Fruit fly (Drosophila melanogaster) whole organism, embryonic: ENCODE results near the gene CG32483.

Experiments
- Adf1 ChIP-seq: fragments of 200-800 bp; sonication (Bioruptor generic); IDR thresholded peaks from 2 replicates; pipeline ENCODE4 v1.3.6; 2022; ENCODE audit warnings: missing biosample characterization, missing genetic modification characterization
- CG1024 ChIP-seq: fragments of 200-800 bp; sonication (Bioruptor generic); IDR thresholded peaks from 2 replicates; pipeline ENCODE4 v1.3.6; 2022; ENCODE audit warnings: missing biosample characterization, missing genetic modification characterization
- CG10366 ChIP-seq: fragments of 200-800 bp; sonication (Bioruptor generic); IDR thresholded peaks from 2 replicates; pipeline ENCODE4 v1.3.6; 2022; ENCODE audit warnings: missing biosample characterization, missing genetic modification characterization
- CG15514 ChIP-seq: fragments of 200-800 bp; sonication (Bioruptor generic); optimal IDR thresholded peaks from 3 replicates; lab custom pipeline; 2017; ENCODE audit warnings: missing biosample characterization, missing genetic modification characterization, mild to moderate bottlenecking, moderate library complexity, missing genetic modification reagents
- CG17612 ChIP-seq: fragments of 200-800 bp; sonication (Bioruptor generic); IDR thresholded peaks from 2 replicates; pipeline ENCODE4 v1.3.6; 2022; ENCODE audit warnings: missing biosample characterization, missing genetic modification characterization
- CG18764 ChIP-seq: fragments of 200-800 bp; sonication (Bioruptor generic); optimal IDR thresholded peaks from 3 replicates; lab custom pipeline; 2016; ENCODE audit warnings: missing biosample characterization, missing genetic modification characterization
- CG2199 ChIP-seq: fragments of 200-800 bp; sonication (Bioruptor generic); IDR thresholded peaks from 3 replicates; pipeline ENCODE4 v1.3.6; 2022; ENCODE audit warnings: missing biosample characterization, missing genetic modification characterization
- CG2678 ChIP-seq: fragments of 200-800 bp; sonication (Bioruptor generic); optimal IDR thresholded peaks from 3 replicates; lab custom pipeline; 2019; ENCODE audit warnings: missing biosample characterization, mild to moderate bottlenecking, missing genetic modification characterization, moderate library complexity
- CG30431 ChIP-seq: fragments of 200-800 bp; sonication (Bioruptor generic); optimal IDR thresholded peaks from 2 replicates; lab custom pipeline; 2017; ENCODE audit warnings: missing biosample characterization, missing genetic modification characterization
- CG3065 ChIP-seq: fragments of 200-800 bp; sonication (Bioruptor generic); optimal IDR thresholded peaks from 2 replicates; lab custom pipeline; 2016; ENCODE audit warnings: missing biosample characterization, missing genetic modification characterization
- CG3407 ChIP-seq: fragments of 200-800 bp; sonication (Bioruptor generic); optimal IDR thresholded peaks from 2 replicates; lab custom pipeline; 2018; ENCODE audit warnings: missing biosample characterization, mild to moderate bottlenecking, missing genetic modification characterization
- CG4617 ChIP-seq: fragments of 200-800 bp; sonication (Bioruptor generic); optimal IDR thresholded peaks from 3 replicates; lab custom pipeline; 2016; ENCODE audit warnings: missing biosample characterization, missing genetic modification characterization, borderline replicate concordance
- CG6765 ChIP-seq: fragments of 200-800 bp; sonication (Bioruptor generic); optimal IDR thresholded peaks from 3 replicates; lab custom pipeline; 2017; ENCODE audit warnings: missing biosample characterization, mild to moderate bottlenecking, missing genetic modification characterization
- CG8765 ChIP-seq: fragments of 200-800 bp; sonication (Bioruptor generic); IDR thresholded peaks from 2 replicates; pipeline ENCODE4 v1.3.6; 2022; ENCODE audit warnings: missing biosample characterization, missing genetic modification characterization
- CG9876 ChIP-seq: fragments of 200-800 bp; sonication (Bioruptor generic); optimal IDR thresholded peaks from 2 replicates; lab custom pipeline; 2016; ENCODE audit warnings: missing biosample characterization, missing genetic modification characterization
- Dp ChIP-seq: fragments of 200-800 bp; sonication (Bioruptor generic); optimal IDR thresholded peaks from 2 replicates; lab custom pipeline; 2018; ENCODE audit warnings: missing biosample characterization, mild to moderate bottlenecking, missing genetic modification characterization, moderate library complexity
- E2f1 ChIP-seq: fragments of 200-800 bp; sonication (Bioruptor generic); IDR thresholded peaks from 2 replicates; pipeline ENCODE4 v1.3.6; 2022; ENCODE audit warnings: missing biosample characterization, missing genetic modification characterization
- H2.0 ChIP-seq: fragments of 200-800 bp; sonication (Bioruptor generic); IDR thresholded peaks from 2 replicates; pipeline ENCODE4 v1.3.6; 2022; ENCODE audit warnings: missing biosample characterization, missing genetic modification characterization
- Lhr ChIP-seq: fragments of 200-800 bp; sonication (Bioruptor generic); optimal IDR thresholded peaks from 3 replicates; lab custom pipeline; 2017; ENCODE audit warnings: mild to moderate bottlenecking, missing biosample characterization, missing genetic modification reagents, missing genetic modification characterization
- MBD-R2 ChIP-seq: fragments of 200-800 bp; sonication (Bioruptor generic); IDR thresholded peaks from 2 replicates; pipeline ENCODE4 v1.3.6; 2022; ENCODE audit warnings: missing biosample characterization, missing genetic modification characterization
- MESR4 ChIP-seq: fragments of 200-800 bp; sonication (Bioruptor generic); optimal IDR thresholded peaks from 2 replicates; lab custom pipeline; 2018; ENCODE audit warnings: missing biosample characterization, mild to moderate bottlenecking, missing genetic modification characterization, moderate library complexity
- Med ChIP-seq: fragments of 200-800 bp; sonication (Bioruptor generic); peaks from one replicate; lab custom pipeline; 2016; ENCODE audit warnings: missing biosample characterization, missing genetic modification characterization, mild to moderate bottlenecking, inconsistent platforms, moderate library complexity
- Oli ChIP-seq: fragments of 200-800 bp; sonication (Bioruptor generic); optimal IDR thresholded peaks from 2 replicates; lab custom pipeline; 2018; ENCODE audit warnings: missing biosample characterization, mild to moderate bottlenecking, missing genetic modification characterization, moderate library complexity
- Scr ChIP-seq: fragments of 200-800 bp; sonication (Bioruptor generic); IDR thresholded peaks from 2 replicates; pipeline ENCODE4 v1.3.6; 2022; ENCODE audit warnings: missing biosample characterization, missing genetic modification characterization; ENCODE audit not compliant: partially characterized antibody
- Sox102F ChIP-seq: fragments of 200-800 bp; sonication (Bioruptor generic); optimal IDR thresholded peaks from 2 replicates; lab custom pipeline; 2018; ENCODE audit warnings: missing biosample characterization, mild to moderate bottlenecking, missing genetic modification characterization, moderate library complexity
- Sry-β ChIP-seq: fragments of 200-800 bp; sonication (Bioruptor generic); optimal IDR thresholded peaks from 2 replicates; lab custom pipeline; 2018; ENCODE audit warnings: missing biosample characterization, mild to moderate bottlenecking, missing genetic modification characterization, moderate library complexity
- Xbp1 ChIP-seq: fragments of 200-800 bp; sonication (Bioruptor generic); optimal IDR thresholded peaks from 3 replicates; lab custom pipeline; 2016; ENCODE audit warnings: missing biosample characterization, mild to moderate bottlenecking, missing genetic modification characterization
- aop ChIP-seq: fragments of 200-800 bp; sonication (Bioruptor generic); IDR thresholded peaks from 2 replicates; pipeline ENCODE4 v1.3.6; 2022; ENCODE audit warnings: missing biosample characterization, missing genetic modification characterization
- bcd ChIP-seq: fragments of 200-800 bp; sonication (Bioruptor generic); optimal IDR thresholded peaks from 2 replicates; lab custom pipeline; 2017; ENCODE audit warnings: missing biosample characterization, mild to moderate bottlenecking, missing genetic modification characterization
- cad ChIP-seq: fragments of >200 bp; optimal IDR thresholded peaks from 2 replicates; lab custom pipeline; 2017; ENCODE audit warnings: missing biosample characterization, missing genetic modification characterization
- crc ChIP-seq: fragments of 200-800 bp; sonication (Bioruptor generic); optimal IDR thresholded peaks from 2 replicates; lab custom pipeline; 2016; ENCODE audit warnings: missing biosample characterization, missing genetic modification characterization
- crol ChIP-seq: fragments of 200-800 bp; sonication (Bioruptor generic); IDR thresholded peaks from 2 replicates; pipeline ENCODE4 v1.3.6; 2022; ENCODE audit warnings: missing biosample characterization, missing genetic modification characterization
- dimm ChIP-seq: fragments of 200-800 bp; sonication (Bioruptor generic); IDR thresholded peaks from 2 replicates; pipeline ENCODE4 v1.3.6; 2022; ENCODE audit warnings: missing biosample characterization, missing genetic modification characterization
- gsb ChIP-seq: fragments of 200-800 bp; sonication (Bioruptor generic); IDR thresholded peaks from 2 replicates; pipeline ENCODE4 v1.3.6; 2022; ENCODE audit warnings: missing biosample characterization, missing genetic modification characterization
- hkb ChIP-seq, 2 experiments: fragments of 200-800 bp in 1 of 2; fragments of >200 bp in 1 of 2; sonication (Bioruptor generic) in 1 of 2; IDR thresholded peaks in 1 of 2; optimal IDR thresholded peaks in 1 of 2; 2 replicates each; pipeline versions ENCODE4 v1.3.6 to Lab custom; 2017 to 2022; ENCODE audit warnings: missing biosample characterization in 1 of 2, missing genetic modification characterization in 1 of 2
- lilli ChIP-seq: fragments of 200-800 bp; sonication (Bioruptor generic); optimal IDR thresholded peaks from 3 replicates; lab custom pipeline; 2016; ENCODE audit warnings: missing biosample characterization, missing genetic modification characterization
- mld ChIP-seq: fragments of 200-800 bp; sonication (Bioruptor generic); IDR thresholded peaks from 3 replicates; pipeline ENCODE4 v1.3.6; 2022; ENCODE audit warnings: missing biosample characterization, missing genetic modification characterization; ENCODE audit not compliant: partially characterized antibody
- prd ChIP-seq, 3 experiments: fragments of >200 bp in 2 of 3; fragments of 200-800 bp in 1 of 3; sonication (Bioruptor generic) in 1 of 3; optimal IDR thresholded peaks in 2 of 3; IDR thresholded peaks in 1 of 3; 2 replicates in 2 of 3; 3 replicates in 1 of 3; pipeline versions ENCODE4 v1.3.6 to Lab custom; 2017 to 2022; ENCODE audit warnings: missing biosample characterization in 1 of 3, missing genetic modification characterization in 1 of 3
- pros ChIP-seq: fragments of 200-800 bp; sonication (Bioruptor generic); optimal IDR thresholded peaks from 3 replicates; lab custom pipeline; 2019; ENCODE audit warnings: missing biosample characterization, mild to moderate bottlenecking, missing genetic modification characterization, moderate library complexity
- pzg ChIP-seq: fragments of 200-800 bp; sonication (Bioruptor generic); optimal IDR thresholded peaks from 3 replicates; lab custom pipeline; 2018; ENCODE audit warnings: missing biosample characterization, mild to moderate bottlenecking, missing genetic modification characterization, moderate library complexity
- run ChIP-seq: fragments of 200-800 bp; sonication (Bioruptor generic); optimal IDR thresholded peaks from 3 replicates; lab custom pipeline; 2018; ENCODE audit warnings: missing biosample characterization, mild to moderate bottlenecking, missing genetic modification characterization
- slp2 ChIP-seq: fragments of 200-800 bp; sonication (Bioruptor generic); optimal IDR thresholded peaks from 2 replicates; lab custom pipeline; 2016; ENCODE audit warnings: missing biosample characterization, missing genetic modification characterization
- vnd ChIP-seq: fragments of 200-800 bp; sonication (Bioruptor generic); IDR thresholded peaks from 3 replicates; pipeline ENCODE4 v1.3.6; 2022; ENCODE audit warnings: missing biosample characterization, missing genetic modification characterization; ENCODE audit not compliant: partially characterized antibody
- wek ChIP-seq: fragments of 200-800 bp; sonication (Bioruptor generic); optimal IDR thresholded peaks from 3 replicates; lab custom pipeline; 2018; ENCODE audit warnings: missing biosample characterization, mild to moderate bottlenecking, missing genetic modification characterization, moderate library complexity
- yki ChIP-seq: fragments of >200 bp; optimal IDR thresholded peaks from 3 replicates; lab custom pipeline; 2018
- zfh1 ChIP-seq: fragments of 200-800 bp; sonication (Bioruptor generic); IDR thresholded peaks from 3 replicates; pipeline ENCODE4 v1.3.6; 2022; ENCODE audit warnings: missing biosample characterization, missing genetic modification characterization

Gene CG32483

DNA sequence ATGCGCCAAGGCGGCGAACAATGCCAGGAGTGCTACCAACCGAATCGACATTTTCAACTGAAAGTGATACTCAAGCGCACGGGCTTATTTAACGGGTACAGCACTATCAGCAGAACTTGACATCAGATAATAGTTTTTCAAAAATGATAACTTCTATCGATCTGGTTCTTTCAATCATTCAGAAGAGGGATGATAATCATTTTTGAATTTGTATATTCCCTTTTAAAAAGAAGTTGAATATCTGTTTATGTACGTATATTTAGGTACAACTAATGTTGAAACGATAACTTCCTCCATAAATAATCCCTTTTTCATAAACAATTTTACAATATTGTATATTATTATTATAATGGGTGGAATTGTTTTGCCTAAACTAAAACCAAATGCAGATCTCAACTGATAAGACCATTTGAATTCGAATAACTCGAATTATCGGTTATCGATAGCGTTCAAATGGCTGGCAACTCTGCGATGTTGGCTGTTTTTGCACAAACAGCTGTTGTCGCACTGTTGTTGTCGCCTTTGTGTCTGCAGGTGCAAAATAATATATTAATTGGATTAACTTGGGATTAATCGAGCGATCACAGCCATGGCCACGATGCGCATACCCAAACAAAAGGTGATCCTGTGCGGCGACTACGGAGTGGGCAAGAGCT lies at the start of gene CG32483, which contains the start of gene RabX6 (continued):
- no peak for TF ChIP-seq bcd (GFP tag; lab: Kevin White, UChicago)
- TF ChIP-seq Adf1 (GFP tag; lab: Robert Waterston, UW) = no peak
- TF ChIP-seq prd (optimal IDR thresholded peaks at IDR 0.05; lab: Kevin White, UChicago) = no peak
- no peak for TF ChIP-seq prd (GFP tag; IDR thresholded peaks at IDR 0.05; lab: Robert Waterston, UW)
- 0 out of 3 replicates have a peak, but pooled peaks have one; percentile 35 for TF ChIP-seq mld (GFP tag; lab: Robert Waterston, UW)
- no peak for TF ChIP-seq Sry-β (GFP tag; lab: Kevin White, UChicago)
- TF ChIP-seq Scr (GFP tag; lab: Robert Waterston, UW) = peak; percentile 30
- TF ChIP-seq pros (GFP tag; lab: Kevin White, UChicago) = no peak
- no peak for TF ChIP-seq Sox102F (GFP tag; lab: Kevin White, UChicago)
- peak; percentile 97 for TF ChIP-seq CG15514 (GFP tag; lab: Kevin White, UChicago)
- no peak for TF ChIP-seq zfh1 (GFP tag; lab: Robert Waterston, UW)
- peak; percentile 90 for TF ChIP-seq Dp (GFP tag; lab: Kevin White, UChicago)
- no peak for TF ChIP-seq run (tag; lab: Kevin White, UChicago)
- TF ChIP-seq MBD-R2 (GFP tag; lab: Robert Waterston, UW) = peak; percentile 83
- TF ChIP-seq CG3065 (GFP tag; lab: Kevin White, UChicago) = no peak
- TF ChIP-seq CG2199 (GFP tag; lab: Robert Waterston, UW) = no peak
- TF ChIP-seq Lhr = peak; percentile 18
- TF ChIP-seq MESR4 (GFP tag; lab: Kevin White, UChicago) = peak; percentile 42
- TF ChIP-seq CG17612 (GFP tag; lab: Robert Waterston, UW) = no peak
- TF ChIP-seq Med (GFP tag; lab: Kevin White, UChicago) = peak; percentile 5
- TF ChIP-seq H2.0 (GFP tag; lab: Robert Waterston, UW) = no peak
- TF ChIP-seq CG9876 (GFP tag; lab: Kevin White, UChicago) = no peak
- TF ChIP-seq gsb (GFP tag; lab: Robert Waterston, UW) = no peak
- no peak for TF ChIP-seq yki
- TF ChIP-seq CG1024 (GFP tag; lab: Robert Waterston, UW) = no peak
- TF ChIP-seq vnd (GFP tag; lab: Robert Waterston, UW) = no peak
- no peak for TF ChIP-seq E2f1
- TF ChIP-seq, all 482 proteins: peak for 45

DNA sequence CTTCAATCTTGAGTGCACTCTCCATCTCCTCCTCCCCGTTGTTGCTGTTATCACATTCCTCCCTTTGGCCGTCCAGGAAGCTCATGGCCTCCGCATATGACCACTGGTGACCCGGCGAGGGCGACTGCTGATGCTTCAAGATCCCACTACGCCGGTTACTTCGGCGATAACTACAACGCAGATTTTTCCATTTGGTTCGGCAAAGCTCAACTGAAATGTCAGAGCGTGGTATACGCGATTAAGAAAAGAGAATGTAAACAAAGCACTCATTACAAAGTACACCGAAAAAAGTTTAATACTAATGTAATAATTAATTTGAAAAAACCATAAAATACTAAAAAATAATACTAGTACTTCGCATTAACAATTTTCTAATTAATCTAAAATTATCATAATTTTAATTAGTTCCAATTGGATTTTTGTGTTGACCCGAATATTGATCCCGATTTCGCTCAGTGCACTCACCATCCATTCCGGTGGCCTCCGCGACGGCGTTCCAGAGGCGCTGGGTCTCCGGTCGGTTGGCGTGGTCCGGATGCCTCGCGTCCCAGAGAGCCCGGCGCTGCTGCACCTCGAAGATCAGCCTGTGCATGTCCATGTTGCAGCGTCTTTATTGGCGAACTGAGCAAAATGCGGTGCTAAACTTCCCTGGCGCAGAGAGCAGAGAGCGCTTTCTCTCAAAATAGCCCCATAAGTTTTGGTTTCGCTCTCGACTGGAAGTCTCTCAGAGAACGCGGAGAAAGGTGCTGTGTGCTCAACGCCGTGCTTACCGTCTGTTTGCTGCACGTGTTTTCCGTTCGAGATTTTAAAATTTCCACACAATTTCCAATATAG lies 48.9 kb upstream of the CG32483 start:
- TF ChIP-seq CG8765 (GFP tag; lab: Robert Waterston, UW) = peak; percentile 76
- TF ChIP-seq hkb (optimal IDR thresholded peaks at IDR 0.05; lab: Kevin White, UChicago) = no peak
- TF ChIP-seq hkb (GFP tag; IDR thresholded peaks at IDR 0.05; lab: Robert Waterston, UW) = peak; percentile 94
- peak; percentile 62 for TF ChIP-seq CG6765
- peak; percentile 58 for TF ChIP-seq CG4617
- TF ChIP-seq wek (GFP tag; lab: Kevin White, UChicago) = peak; percentile 35
- peak; percentile 94 for TF ChIP-seq CG2678
- TF ChIP-seq lilli = peak; percentile 83
- TF ChIP-seq dimm = peak; percentile 74
- no peak for TF ChIP-seq pzg (GFP tag; lab: Kevin White, UChicago)
- TF ChIP-seq crol (GFP tag; lab: Robert Waterston, UW) = peak; percentile 31; the same call in 1 of the 2 replicates
- peak; percentile 80 for TF ChIP-seq CG30431 (GFP tag; lab: Kevin White, UChicago)
- peak; percentile 90 for TF ChIP-seq CG10366
- no peak for TF ChIP-seq cad
- TF ChIP-seq Xbp1 (GFP tag; lab: Kevin White, UChicago) = peak; percentile 91
- TF ChIP-seq CG18764 = peak; percentile 81
- peak; percentile 23 for TF ChIP-seq MESR4 (GFP tag; lab: Kevin White, UChicago)
- peak; percentile 22 for TF ChIP-seq slp2 (GFP tag; lab: Kevin White, UChicago)
- peak; percentile 89 for TF ChIP-seq CG3407 (GFP tag; lab: Kevin White, UChicago)
- no peak for TF ChIP-seq aop (GFP tag; lab: Robert Waterston, UW)
- peak; percentile 2 for TF ChIP-seq crc (GFP tag; lab: Kevin White, UChicago)
- peak; percentile 92 for TF ChIP-seq Oli (tag; lab: Kevin White, UChicago)
